Worm (Caenorhabditis elegans): Measurements from ENCODE around the gene Y110A2AL.4.

The Y110A2AL.4 gene

ce11 chrII:2859873-2860821, 21.0 kb downstream of the Y110A2AL.4 start (continued):
- no peak for TF ChIP-seq efl-1 (GFP tag; optimal IDR thresholded peaks at IDR 0.05)
- TF ChIP-seq rec-8 (tag; optimal IDR thresholded peaks at IDR 0.05) = peak; percentile 37 to 55
- peak; percentile 67; the same call in 1 of the 2 replicates for TF ChIP-seq nfyb-1 (GFP tag; IDR thresholded peaks at IDR 0.05)
- peak; percentile 64 for TF ChIP-seq rpc-1 (optimal IDR thresholded peaks at IDR 0.05)
- TF ChIP-seq rpc-1 (tag; optimal IDR thresholded peaks at IDR 0.05) = peak; percentile 83
- TF ChIP-seq ztf-26 (tag; optimal IDR thresholded peaks at IDR 0.05) = no peak
- no peak for TF ChIP-seq F22D6.2 (tag; optimal IDR thresholded peaks at IDR 0.05)
- peak; percentile 40 for TF ChIP-seq madf-6 (GFP tag; IDR thresholded peaks at IDR 0.05)
- no peak for TF ChIP-seq unc-62 (GFP tag; optimal IDR thresholded peaks at IDR 0.05)
- TF ChIP-seq cebp-1 (GFP tag; IDR thresholded peaks at IDR 0.05) = no peak
- TF ChIP-seq cebp-1 (tag; optimal IDR thresholded peaks at IDR 0.05) = peak; percentile 50
- TF ChIP-seq ceh-58 (GFP tag; IDR thresholded peaks at IDR 0.05) = no peak
- no peak for TF ChIP-seq F55B11.4 (tag; optimal IDR thresholded peaks at IDR 0.05; ENCODE audit: borderline replicate concordance, insufficient read depth)
- TF ChIP-seq bed-2 (GFP tag; IDR thresholded peaks at IDR 0.05) = no peak
- TF ChIP-seq lir-1 (GFP tag; conservative IDR thresholded peaks at IDR 0.05) = 0 out of 2 replicates have a peak, but pooled peaks have one; percentile 17
- TF ChIP-seq pha-4 (tag; optimal IDR thresholded peaks at IDR 0.05) = no peak
- no peak for TF ChIP-seq F52B5.7 (tag; optimal IDR thresholded peaks at IDR 0.05)
- no peak for TF ChIP-seq lag-1 (GFP tag; IDR thresholded peaks at IDR 0.05)
- TF ChIP-seq hsf-1 (GFP tag; IDR thresholded peaks at IDR 0.05) = no peak
- TF ChIP-seq tbp1 (GFP tag; optimal IDR thresholded peaks at IDR 0.05) = peak; percentile 91
- TF ChIP-seq Y53G8AR.9 (GFP tag; conservative IDR thresholded peaks at IDR 0.05) = no peak
- no peak for TF ChIP-seq zim-3 (tag; optimal IDR thresholded peaks at IDR 0.05)
- TF ChIP-seq Y95B8A.8 (GFP tag; IDR thresholded peaks at IDR 0.05) = no peak
- no peak for TF ChIP-seq attf-6 (GFP tag; IDR thresholded peaks at IDR 0.05)
- no peak for TF ChIP-seq ztf-22 (GFP tag; optimal IDR thresholded peaks at IDR 0.05)
- no peak for TF ChIP-seq somi-1 (GFP tag; optimal IDR thresholded peaks at IDR 0.05)
- no peak for TF ChIP-seq nfya-1 (tag; optimal IDR thresholded peaks at IDR 0.05; ENCODE audit: borderline replicate concordance, insufficient read depth)
- peak; percentile 33 for TF ChIP-seq lsl-1 (GFP tag; optimal IDR thresholded peaks at IDR 0.05)
- no peak for TF ChIP-seq snpc-1.1 (tag; optimal IDR thresholded peaks at IDR 0.05; ENCODE audit: insufficient read depth)
- no peak for TF ChIP-seq K12H6.12 (tag; optimal IDR thresholded peaks at IDR 0.05)
- TF ChIP-seq mes-4 (tag; optimal IDR thresholded peaks at IDR 0.05) = no peak
- TF ChIP-seq F37B4.10 (GFP tag; IDR thresholded peaks at IDR 0.05) = no peak
- no peak for TF ChIP-seq ceh-91 (GFP tag; IDR thresholded peaks at IDR 0.05)
- TF ChIP-seq T07F8.4 (tag; optimal IDR thresholded peaks at IDR 0.05) = no peak
- TF ChIP-seq lin-40 (tag; optimal IDR thresholded peaks at IDR 0.05) = no peak
- TF ChIP-seq nhr-179 (tag; optimal IDR thresholded peaks at IDR 0.05) = no peak
- peak; percentile 83 for TF ChIP-seq B0261.1 (tag; optimal IDR thresholded peaks at IDR 0.05)
- no peak for TF ChIP-seq akir-1 (GFP tag; optimal IDR thresholded peaks at IDR 0.05)
- TF ChIP-seq ztf-3 (GFP tag; optimal IDR thresholded peaks at IDR 0.05) = no peak
- TF ChIP-seq F57C9.4 (tag; optimal IDR thresholded peaks at IDR 0.05) = no peak
- TF ChIP-seq him-1 (tag; optimal IDR thresholded peaks at IDR 0.05) = peak; percentile 75

Data from whole organism, young adult.